Worm (Caenorhabditis elegans) whole organism, L1 larva: ENCODE measurements around the gene T12D8.9.

Experiments
- C04F5.9 ChIP-seq: sonication (generic microtip); optimal IDR thresholded peaks from 2 replicates; lab custom pipeline; 2016; ENCODE audit warnings: missing genetic modification characterization, missing compliant biosample characterization
- C34B4.2 ChIP-seq: sonication (generic microtip); optimal IDR thresholded peaks from 2 replicates; lab custom pipeline; 2017; ENCODE audit warnings: mild to moderate bottlenecking, missing genetic modification characterization, missing compliant biosample characterization
- F16B12.6 ChIP-seq: fragments of 150-350 bp; optimal IDR thresholded peaks from 2 replicates; lab custom pipeline; 2014; ENCODE audit warnings: missing biosample characterization, missing genetic modification characterization
- aly-2 ChIP-seq: fragments of 150-350 bp; optimal IDR thresholded peaks from 2 replicates; lab custom pipeline; 2014; ENCODE audit warnings: missing biosample characterization, missing genetic modification characterization
- ama-1 ChIP-seq: fragments of 150-350 bp; optimal IDR thresholded peaks from 2 replicates; lab custom pipeline; 2014
- blmp-1 ChIP-seq: fragments of 150-350 bp; optimal IDR thresholded peaks from 2 replicates; lab custom pipeline; 2014; ENCODE audit warnings: missing biosample characterization, missing genetic modification characterization
- ceh-8 ChIP-seq: fragments of 200-800 bp; sonication (Bioruptor generic); optimal IDR thresholded peaks from 2 replicates; lab custom pipeline; 2018; ENCODE audit warnings: mild to moderate bottlenecking, missing genetic modification characterization, moderate library complexity, missing compliant biosample characterization
- ceh-82 ChIP-seq, 3 experiments: fragments of 150-350 bp in 1 of 3; sonication (generic microtip) in 2 of 3; optimal IDR thresholded peaks; 2 replicates each; lab custom pipeline; 2014 to 2017; ENCODE audit warnings: missing biosample characterization in 3 of 3, missing genetic modification characterization in 3 of 3
- ceh-88 ChIP-seq: fragments of 200-800 bp; sonication (Bioruptor generic); IDR thresholded peaks from 2 replicates; pipeline ENCODE4 v1.3.6; 2022; ENCODE audit warnings: missing genetic modification characterization, missing compliant biosample characterization
- dpl-1 ChIP-seq, 3 experiments: fragments of 150-350 bp in 2 of 3; sonication (generic microtip) in 1 of 3; optimal IDR thresholded peaks; 2 replicates each; lab custom pipeline; 2014 to 2017; ENCODE audit warnings: missing biosample characterization in 3 of 3, missing genetic modification characterization in 3 of 3, missing genetic modification reagents in 3 of 3
- efl-1 ChIP-seq, 4 experiments: fragments of 150-350 bp; optimal IDR thresholded peaks in 3 of 4; peaks in 1 of 4; 1 replicate in 1 of 4; 2 replicates in 3 of 4; lab custom pipeline; 2014; ENCODE audit warnings: missing biosample characterization in 2 of 4, missing genetic modification characterization in 2 of 4, missing genetic modification reagents in 2 of 4
- egl-27 ChIP-seq, 2 experiments: fragments of 150-350 bp in 1 of 2; sonication (generic microtip); optimal IDR thresholded peaks; 3 replicates each; lab custom pipeline; 2017 to 2018; ENCODE audit warnings: missing biosample characterization in 2 of 2, missing genetic modification characterization in 2 of 2, missing genetic modification reagents in 2 of 2
- elt-2 ChIP-seq: sonication (generic microtip); optimal IDR thresholded peaks from 2 replicates; lab custom pipeline; 2016; ENCODE audit warnings: missing genetic modification characterization, mild to moderate bottlenecking, inconsistent platforms, missing compliant biosample characterization, missing genetic modification reagents
- elt-3 ChIP-seq, 6 experiments: fragments of 150-350 bp in 1 of 6; sonication (generic microtip); optimal IDR thresholded peaks; 2 replicates each; lab custom pipeline; 2017 to 2018; ENCODE audit warnings: missing biosample characterization in 6 of 6, missing genetic modification characterization in 6 of 6, inconsistent platforms in 1 of 6
- ets-5 ChIP-seq: fragments of 200-800 bp; sonication (Bioruptor generic); IDR thresholded peaks from 2 replicates; pipeline ENCODE4 v1.3.6; 2022; ENCODE audit warnings: missing genetic modification characterization, missing compliant biosample characterization
- fkh-10 ChIP-seq: sonication (generic microtip); optimal IDR thresholded peaks from 2 replicates; lab custom pipeline; 2017; ENCODE audit warnings: missing biosample characterization, missing genetic modification reagents, missing genetic modification characterization
- grh-1 ChIP-seq: fragments of 200-800 bp; sonication (Bioruptor generic); IDR thresholded peaks from 2 replicates; pipeline ENCODE4 v1.3.6; 2022; ENCODE audit warnings: missing genetic modification reagents, missing genetic modification characterization, missing compliant biosample characterization
- hlh-17 ChIP-seq: fragments of 200-800 bp; sonication (Bioruptor generic); optimal IDR thresholded peaks from 2 replicates; lab custom pipeline; 2018; ENCODE audit warnings: missing genetic modification characterization, mild to moderate bottlenecking, missing compliant biosample characterization, moderate library complexity, borderline replicate concordance
- lin-13 ChIP-seq: fragments of 150-350 bp; optimal IDR thresholded peaks from 2 replicates; lab custom pipeline; 2014; ENCODE audit warnings: missing biosample characterization, missing genetic modification reagents, missing genetic modification characterization
- lin-14 ChIP-seq: fragments of 200-800 bp; sonication (Bioruptor generic); optimal IDR thresholded peaks from 2 replicates; lab custom pipeline; 2018; ENCODE audit warnings: mild to moderate bottlenecking, missing genetic modification characterization, moderate library complexity, missing compliant biosample characterization
- lin-15B ChIP-seq: fragments of 150-350 bp; sonication (generic microtip); optimal IDR thresholded peaks from 3 replicates; lab custom pipeline; 2014; ENCODE audit warnings: missing biosample characterization, missing genetic modification characterization
- lin-39 ChIP-seq: fragments of 150-350 bp; optimal IDR thresholded peaks from 2 replicates; lab custom pipeline; 2014; ENCODE audit warnings: missing biosample characterization, missing genetic modification reagents, missing genetic modification characterization
- lsy-2 ChIP-seq, 2 experiments: fragments of 150-350 bp; optimal IDR thresholded peaks; 2 replicates each; lab custom pipeline; 2014; ENCODE audit warnings: missing biosample characterization in 2 of 2, missing genetic modification characterization in 2 of 2
- mef-2 ChIP-seq: fragments of 150-350 bp; optimal IDR thresholded peaks from 2 replicates; lab custom pipeline; 2014; ENCODE audit warnings: missing biosample characterization, missing genetic modification characterization
- nhr-12 ChIP-seq: sonication (generic microtip); optimal IDR thresholded peaks from 2 replicates; lab custom pipeline; 2017; ENCODE audit warnings: missing biosample characterization, missing genetic modification characterization
- nhr-19 ChIP-seq: fragments of 200-800 bp; sonication (Bioruptor generic); conservative IDR thresholded peaks from 2 replicates; pipeline ENCODE4 v1.3.6; 2022; ENCODE audit warnings: missing genetic modification characterization, missing compliant biosample characterization
- nhr-47 ChIP-seq: sonication (generic microtip); optimal IDR thresholded peaks from 2 replicates; lab custom pipeline; 2016; ENCODE audit warnings: mild to moderate bottlenecking, missing genetic modification characterization, moderate library complexity, missing compliant biosample characterization
- skn-1 ChIP-seq: fragments of 150-350 bp; optimal IDR thresholded peaks from 2 replicates; lab custom pipeline; 2014; ENCODE audit warnings: missing biosample characterization, missing genetic modification characterization
- tbx-2 ChIP-seq: sonication (generic microtip); optimal IDR thresholded peaks from 2 replicates; lab custom pipeline; 2016; ENCODE audit warnings: missing genetic modification characterization, missing compliant biosample characterization
- vab-15 ChIP-seq: sonication (generic microtip); optimal IDR thresholded peaks from 2 replicates; lab custom pipeline; 2017; ENCODE audit warnings: missing genotype, mild to moderate bottlenecking, missing genetic modification characterization, missing compliant biosample characterization

T12D8.9 gene

DNA sequence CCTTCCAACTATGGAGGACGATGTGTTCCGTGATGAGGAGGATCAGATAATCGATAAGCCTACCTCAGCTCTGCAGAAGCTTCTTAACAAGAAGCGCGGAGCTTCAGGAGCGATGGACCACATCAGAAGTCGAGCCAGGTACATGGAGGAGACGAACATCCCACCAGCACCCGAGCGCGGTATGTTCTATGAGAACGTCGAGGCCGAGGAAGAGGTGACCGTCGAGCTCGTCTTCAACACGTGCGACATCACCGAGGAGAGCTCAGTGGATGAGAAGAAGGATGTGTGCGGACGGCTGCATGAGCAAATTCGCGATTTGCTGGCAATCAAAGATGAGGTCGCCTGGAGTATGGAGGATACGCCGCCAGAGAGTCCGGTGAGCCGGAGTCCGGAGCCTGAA, 35.1 kb downstream of the T12D8.9 start (continued):
- TF ChIP-seq efl-1 (optimal IDR thresholded peaks at IDR 0.05; lab: Kevin White, UChicago), result no peak
- no peak for TF ChIP-seq efl-1 (GFP tag; optimal IDR thresholded peaks at IDR 0.05 in 1 of 2; lab: Kevin White, UChicago)
- TF ChIP-seq elt-3 (tag; optimal IDR thresholded peaks at IDR 0.05; lab: Kevin White, UChicago), result no peak
- TF ChIP-seq fkh-10, result no peak

DNA sequence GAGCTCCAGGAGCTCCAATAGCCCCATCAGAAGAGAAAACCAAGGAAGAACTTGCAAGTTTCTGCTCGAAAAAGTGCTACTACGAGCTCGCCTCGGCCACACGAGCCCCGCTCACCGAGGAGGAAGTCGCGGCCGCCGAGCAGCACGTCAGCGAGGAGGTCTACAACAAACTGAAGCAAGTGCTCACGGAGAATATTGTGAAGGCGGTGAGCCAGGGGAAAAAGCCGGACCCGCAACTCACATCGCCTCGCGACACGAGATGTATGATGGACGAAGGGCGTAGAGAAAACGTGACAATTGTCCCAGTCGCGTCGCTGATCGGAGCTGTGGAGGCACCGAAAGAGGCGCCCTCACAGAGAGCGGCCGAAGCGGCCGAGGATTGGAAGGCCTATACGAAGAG, 35.8 kb downstream of the T12D8.9 start:
- TF ChIP-seq ama-1 (lab: Kevin White, UChicago), result no peak
- no peak for TF ChIP-seq efl-1 (optimal IDR thresholded peaks at IDR 0.05; lab: Kevin White, UChicago)
- TF ChIP-seq efl-1 (GFP tag; optimal IDR thresholded peaks at IDR 0.05 in 1 of 2; lab: Kevin White, UChicago), result no peak
- no peak for TF ChIP-seq dpl-1 (GFP tag; optimal IDR thresholded peaks at IDR 0.05; lab: Kevin White, UChicago)
- no peak for TF ChIP-seq ceh-8 (GFP tag; lab: Kevin White, UChicago)
- TF ChIP-seq C34B4.2 (tag; lab: Kevin White, UChicago), result no peak
- TF ChIP-seq F16B12.6 (tag; lab: Kevin White, UChicago), result no peak
- no peak for TF ChIP-seq nhr-19 (GFP tag; lab: Robert Waterston, UW)
- TF ChIP-seq hlh-17 (GFP tag; lab: Kevin White, UChicago), result no peak
- no peak for TF ChIP-seq lin-13 (GFP tag; lab: Kevin White, UChicago)
- TF ChIP-seq mef-2, result no peak

DNA sequence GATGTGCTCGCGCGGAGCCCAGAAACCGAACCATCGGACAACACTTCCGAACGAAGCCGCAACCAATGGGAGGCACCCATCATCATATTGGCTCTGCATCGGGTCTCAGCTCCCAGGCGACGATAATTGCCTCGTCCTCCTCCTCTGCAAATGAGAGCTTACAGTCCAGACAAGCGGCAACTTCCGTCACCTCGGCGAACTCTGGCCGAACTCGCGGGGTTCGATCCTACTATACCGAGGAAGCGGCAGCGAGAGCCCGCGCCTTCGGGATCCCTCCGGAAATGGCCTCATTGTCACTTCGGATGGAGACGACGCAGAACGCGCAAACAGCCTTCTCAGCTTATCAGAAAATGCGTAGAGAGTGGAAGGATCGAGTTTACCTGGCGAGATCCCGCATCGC, 38.0 kb downstream of the T12D8.9 start:
- TF ChIP-seq lin-15B (tag; lab: Kevin White, UChicago) (no peak), aly-2 (tag; lab: Kevin White, UChicago) (no peak), nhr-12 (no peak), elt-2 (tag; lab: Kevin White, UChicago) (no peak), grh-1 (GFP tag; lab: Robert Waterston, UW) (no peak), hlh-17 (GFP tag; lab: Kevin White, UChicago) (no peak), skn-1 (tag; lab: Kevin White, UChicago) (no peak), lin-13 (GFP tag; lab: Kevin White, UChicago) (no peak), ceh-82 (tag; optimal IDR thresholded peaks at IDR 0.05; lab: Kevin White, UChicago) (no peak), C04F5.9 (tag; lab: Kevin White, UChicago) (no peak), tbx-2 (no peak), ceh-88 (GFP tag; lab: Robert Waterston, UW) (no peak), lin-39 (tag; lab: Kevin White, UChicago) (no peak), ama-1 (lab: Kevin White, UChicago) (no peak), ceh-8 (GFP tag; lab: Kevin White, UChicago) (no peak), egl-27 (tag; optimal IDR thresholded peaks at IDR 0.05; lab: Kevin White, UChicago) (no peak)

DNA sequence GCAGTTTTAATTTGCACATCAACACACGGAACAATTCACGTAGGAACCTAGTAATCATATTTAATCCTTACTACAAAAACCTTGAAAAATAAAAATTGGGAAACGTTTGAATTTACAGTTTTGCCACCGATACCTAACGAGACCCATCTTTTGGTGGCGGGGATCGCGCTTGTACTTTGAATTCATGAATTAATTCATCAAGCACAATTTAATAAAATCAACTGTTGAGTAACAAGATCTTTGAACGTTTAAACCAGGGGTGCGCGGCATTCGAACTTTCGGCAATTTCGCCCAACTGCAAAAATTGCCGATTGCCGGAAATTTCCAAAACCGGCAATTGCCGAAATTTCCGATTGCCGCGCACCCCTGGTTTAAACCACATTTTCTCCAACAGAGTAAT, 39.8 kb downstream of the T12D8.9 start:
- TF ChIP-seq efl-1 (optimal IDR thresholded peaks at IDR 0.05; lab: Kevin White, UChicago) (no peak), efl-1 (GFP tag; optimal IDR thresholded peaks at IDR 0.05 in 1 of 2; lab: Kevin White, UChicago) (peak in 1 of 2 experiments; percentile 43), nhr-47 (tag; lab: Kevin White, UChicago) (no peak), ama-1 (lab: Kevin White, UChicago) (no peak), vab-15 (tag; lab: Kevin White, UChicago) (no peak)
- TF ChIP-seq, all 84 proteins: peak for 1

DNA sequence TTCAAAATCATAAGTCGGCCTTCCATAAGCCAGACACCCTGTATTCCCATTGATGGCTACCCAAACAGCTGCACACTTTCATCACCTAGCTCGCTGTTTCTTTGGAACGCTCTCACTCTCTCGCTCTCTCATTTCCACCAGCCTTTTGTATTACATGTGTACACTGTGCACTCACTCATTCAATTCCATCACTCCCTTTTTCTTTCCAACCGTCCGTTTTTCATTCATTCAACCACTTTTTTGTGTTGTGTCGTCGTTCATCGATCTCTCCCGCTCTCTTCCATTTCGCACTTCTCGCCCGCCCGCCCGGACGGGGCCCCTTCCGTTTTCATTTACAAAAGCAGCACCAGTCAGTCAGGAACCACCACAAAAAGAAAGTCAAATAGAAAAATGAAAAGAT, 41.1 kb downstream of the T12D8.9 start:
- no peak for TF ChIP-seq F16B12.6 (tag; lab: Kevin White, UChicago)
- TF ChIP-seq ets-5 (GFP tag; lab: Robert Waterston, UW), result no peak
- peak; percentile 52 for TF ChIP-seq lin-14 (GFP tag; lab: Kevin White, UChicago)
- TF ChIP-seq mef-2, result no peak

DNA sequence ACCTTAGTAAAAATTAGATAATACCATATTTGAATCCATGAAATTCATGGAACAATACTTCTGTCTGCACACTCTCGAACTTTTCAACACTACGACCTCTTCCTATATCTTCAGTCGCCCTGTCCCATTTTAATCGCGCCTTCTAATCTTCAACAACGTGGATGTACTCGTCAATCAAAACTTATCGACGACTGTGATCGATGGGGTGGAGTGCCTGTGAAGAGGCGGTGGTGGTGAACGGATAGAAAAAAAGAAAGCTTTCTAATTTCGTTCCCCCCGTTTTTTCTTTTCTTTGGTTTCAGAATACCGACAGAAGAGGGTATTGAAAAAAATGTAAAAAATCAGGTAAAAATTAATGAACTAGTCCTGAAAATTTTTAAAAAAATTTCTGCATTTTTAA, 42.1 kb downstream of the T12D8.9 start:
- TF ChIP-seq lin-14 (GFP tag; lab: Kevin White, UChicago), result peak; percentile 35
- TF ChIP-seq blmp-1 (tag; lab: Kevin White, UChicago), result peak; percentile 78
- TF ChIP-seq lin-15B (tag; lab: Kevin White, UChicago), result no peak
- TF ChIP-seq lsy-2 (tag; optimal IDR thresholded peaks at IDR 0.05; lab: Kevin White, UChicago), result no peak
- TF ChIP-seq, all 84 proteins: peak for 2
